In the genomic region with DNA sequence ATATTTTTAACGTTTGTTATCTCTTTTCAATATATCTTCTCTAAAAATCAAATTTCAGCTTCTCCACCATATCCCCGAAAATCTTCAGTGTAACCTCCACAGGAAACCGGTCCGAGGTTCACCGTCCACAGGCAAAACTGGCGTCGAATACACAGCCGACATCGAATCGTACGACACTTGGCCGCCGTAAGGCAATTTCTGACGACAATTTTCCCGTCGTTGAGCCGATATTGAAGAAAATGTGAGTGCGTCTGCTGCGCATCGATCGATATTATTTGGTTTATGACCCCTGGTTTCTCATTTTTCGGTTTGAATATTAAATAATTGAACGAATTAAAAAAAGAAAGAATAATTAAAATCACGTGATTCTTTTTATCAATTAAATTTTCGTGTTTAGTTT, we compare ENCODE assay signal across 6 worm cellular contexts.
TF ChIP-seq lines count a peak whose summit lies in the region.

A gene (plus strand): TSS at position 59 of the 400 bp plus-strand sequence.

TF ChIP-seq in whole organism, L1 larva, 84 proteins besides CTCF, POLR2A, EP300 and RAD21 (continues in another document):
- no peak for TF ChIP-seq aly-2 (tag; optimal IDR thresholded peaks at IDR 0.05; lab: Kevin White, UChicago)
- no peak for TF ChIP-seq hpl-2 (GFP tag; optimal IDR thresholded peaks at IDR 0.05; lab: Kevin White, UChicago)
- peak in 1 of 3 experiments; percentile 48 for TF ChIP-seq dpl-1 (GFP tag; optimal IDR thresholded peaks at IDR 0.05; lab: Kevin White, UChicago)
- TF ChIP-seq unc-86 (tag; optimal IDR thresholded peaks at IDR 0.05; lab: Kevin White, UChicago), result no peak
- TF ChIP-seq lin-39 (tag; optimal IDR thresholded peaks at IDR 0.05; lab: Kevin White, UChicago), result no peak
- no peak for TF ChIP-seq ceh-90 (tag; optimal IDR thresholded peaks at IDR 0.05; lab: Kevin White, UChicago)
- no peak for TF ChIP-seq unc-98 (GFP tag; IDR thresholded peaks at IDR 0.05; lab: Robert Waterston, UW)
- no peak for TF ChIP-seq jun-1 (tag; optimal IDR thresholded peaks at IDR 0.05; lab: Kevin White, UChicago)
- TF ChIP-seq vab-15 (tag; optimal IDR thresholded peaks at IDR 0.05; lab: Kevin White, UChicago), result no peak
- no peak for TF ChIP-seq sox-4 (tag; optimal IDR thresholded peaks at IDR 0.05; lab: Kevin White, UChicago)
- no peak for TF ChIP-seq pax-3 (tag; optimal IDR thresholded peaks at IDR 0.05; lab: Kevin White, UChicago)
- no peak for TF ChIP-seq elt-3 (tag; optimal IDR thresholded peaks at IDR 0.05; lab: Kevin White, UChicago)
- TF ChIP-seq nhr-237 (tag; optimal IDR thresholded peaks at IDR 0.05; lab: Kevin White, UChicago), result no peak
- TF ChIP-seq F16B12.6 (tag; optimal IDR thresholded peaks at IDR 0.05; lab: Kevin White, UChicago), result peak; percentile 80
- no peak for TF ChIP-seq nhr-84 (tag; optimal IDR thresholded peaks at IDR 0.05; lab: Kevin White, UChicago)

TF ChIP-seq in whole organism, L2 larva, 48 proteins besides CTCF, POLR2A, EP300 and RAD21:
- TF ChIP-seq nhr-129 (tag; optimal IDR thresholded peaks at IDR 0.05; lab: Kevin White, UChicago) (peak; percentile 32), fos-1 (tag; optimal IDR thresholded peaks at IDR 0.05; lab: Kevin White, UChicago) (no peak), gmeb-1 (tag; optimal IDR thresholded peaks at IDR 0.05; lab: Kevin White, UChicago) (no peak), zag-1 (tag; optimal IDR thresholded peaks at IDR 0.05; lab: Kevin White, UChicago) (no peak), unc-39 (tag; optimal IDR thresholded peaks at IDR 0.05; lab: Kevin White, UChicago) (no peak), lsy-2 (tag; optimal IDR thresholded peaks at IDR 0.05; lab: Kevin White, UChicago) (peak in 1 of 2 experiments; percentile 34), crh-2 (tag; optimal IDR thresholded peaks at IDR 0.05; lab: Kevin White, UChicago) (no peak), ceh-82 (tag; optimal IDR thresholded peaks at IDR 0.05; lab: Kevin White, UChicago) (no peak), elt-3 (tag; optimal IDR thresholded peaks at IDR 0.05; lab: Kevin White, UChicago) (no peak), C34F6.9 (tag; optimal IDR thresholded peaks at IDR 0.05; lab: Kevin White, UChicago) (peak; percentile 46), unc-62 (GFP tag; optimal IDR thresholded peaks at IDR 0.05; lab: Kevin White, UChicago) (no peak), nhr-77 (tag; optimal IDR thresholded peaks at IDR 0.05; lab: Kevin White, UChicago) (no peak), ztf-11 (tag; optimal IDR thresholded peaks at IDR 0.05; lab: Kevin White, UChicago) (no peak), Y55F3AM.14 (GFP tag; optimal IDR thresholded peaks at IDR 0.05; lab: Kevin White, UChicago) (no peak)
TF ChIP-seq in whole organism, L2 larva: peak in this region for 3.

TF ChIP-seq in whole organism, L3 larva, 47 proteins besides CTCF, POLR2A, EP300 and RAD21 (continues in another document):
- no peak for TF ChIP-seq tbx-2 (tag; optimal IDR thresholded peaks at IDR 0.05; lab: Kevin White, UChicago)
- no peak for TF ChIP-seq elt-3 (tag; optimal IDR thresholded peaks at IDR 0.05; lab: Kevin White, UChicago)
- TF ChIP-seq ZK546.5 (tag; optimal IDR thresholded peaks at IDR 0.05; lab: Kevin White, UChicago), result no peak
- peak; percentile 36 for TF ChIP-seq nfya-1 (tag; optimal IDR thresholded peaks at IDR 0.05; lab: Kevin White, UChicago; ENCODE audit: insufficient read depth)
- TF ChIP-seq unc-39 (tag; optimal IDR thresholded peaks at IDR 0.05; lab: Kevin White, UChicago), result no peak
- TF ChIP-seq fkh-2 (tag; optimal IDR thresholded peaks at IDR 0.05; lab: Kevin White, UChicago), result no peak
- TF ChIP-seq mdl-1 (tag; optimal IDR thresholded peaks at IDR 0.05; lab: Kevin White, UChicago), result no peak
- no peak for TF ChIP-seq nhr-28 (tag; optimal IDR thresholded peaks at IDR 0.05; lab: Kevin White, UChicago)
- no peak for TF ChIP-seq pqm-1 (tag; optimal IDR thresholded peaks at IDR 0.05; lab: Kevin White, UChicago)
- no peak for TF ChIP-seq ztf-4 (tag; optimal IDR thresholded peaks at IDR 0.05; lab: Kevin White, UChicago)
- TF ChIP-seq snpc-4 (tag; optimal IDR thresholded peaks at IDR 0.05; lab: Kevin White, UChicago), result no peak
- no peak for TF ChIP-seq nhr-12 (tag; optimal IDR thresholded peaks at IDR 0.05; lab: Kevin White, UChicago)
- TF ChIP-seq R02D3.7 (tag; optimal IDR thresholded peaks at IDR 0.05; lab: Kevin White, UChicago), result no peak
- no peak for TF ChIP-seq lsy-12 (tag; optimal IDR thresholded peaks at IDR 0.05; lab: Kevin White, UChicago)
- no peak for TF ChIP-seq elt-1 (tag; optimal IDR thresholded peaks at IDR 0.05; lab: Kevin White, UChicago)
- TF ChIP-seq nhr-67 (tag; optimal IDR thresholded peaks at IDR 0.05; lab: Kevin White, UChicago), result no peak

TF ChIP-seq in whole organism, L4 larva, 104 proteins besides CTCF, POLR2A, EP300 and RAD21:
- peak; percentile 22 for TF ChIP-seq aha-1 (tag; lab: Kevin White, UChicago)
- TF ChIP-seq mdl-1 (tag; optimal IDR thresholded peaks at IDR 0.05; lab: Kevin White, UChicago), result no peak
- TF ChIP-seq mes-2 (tag; optimal IDR thresholded peaks at IDR 0.05; lab: Kevin White, UChicago; ENCODE audit: poor library complexity, severe bottlenecking), result peak; percentile 46
- no peak for TF ChIP-seq F10B5.3 (tag; optimal IDR thresholded peaks at IDR 0.05; lab: Kevin White, UChicago)
- peak; percentile 1 for TF ChIP-seq lin-13 (GFP tag; optimal IDR thresholded peaks at IDR 0.05; lab: Kevin White, UChicago)
- TF ChIP-seq unc-62 (GFP tag; optimal IDR thresholded peaks at IDR 0.05 in 1 of 2; lab: Kevin White, UChicago), result peak in 1 of 2 experiments; percentile 75
- no peak for TF ChIP-seq unc-62 (tag; optimal IDR thresholded peaks at IDR 0.05; lab: Kevin White, UChicago)
- TF ChIP-seq hlh-30 (tag; optimal IDR thresholded peaks at IDR 0.05; lab: Kevin White, UChicago; ENCODE audit: insufficient read depth), result peak; percentile 66
- TF ChIP-seq nhr-6 (tag; optimal IDR thresholded peaks at IDR 0.05; lab: Kevin White, UChicago), result peak; percentile 23
- peak in 1 of 2 experiments; percentile 34 for TF ChIP-seq lsy-2 (tag; optimal IDR thresholded peaks at IDR 0.05; lab: Kevin White, UChicago)

TF ChIP-seq in whole organism, late embryonic, 69 proteins besides CTCF, POLR2A, EP300 and RAD21:
- peak; percentile 8 for TF ChIP-seq hlh-30 (tag; optimal IDR thresholded peaks at IDR 0.05; lab: Kevin White, UChicago; ENCODE audit: insufficient read depth)
- no peak for TF ChIP-seq npax-4 (tag; optimal IDR thresholded peaks at IDR 0.05; lab: Kevin White, UChicago)
- peak; percentile 43 for TF ChIP-seq ceh-48 (tag; optimal IDR thresholded peaks at IDR 0.05; lab: Kevin White, UChicago)
- peak; percentile 36 for TF ChIP-seq nfya-1 (tag; optimal IDR thresholded peaks at IDR 0.05; lab: Kevin White, UChicago)

TF ChIP-seq in whole organism, mixed stage, embryonic, 35 proteins besides CTCF, POLR2A, EP300 and RAD21:
- no peak for TF ChIP-seq nhr-237 (tag; optimal IDR thresholded peaks at IDR 0.05; lab: Kevin White, UChicago)
- no peak for TF ChIP-seq sem-2 (GFP tag; optimal IDR thresholded peaks at IDR 0.05; lab: Kevin White, UChicago)
- TF ChIP-seq nhr-28 (tag; optimal IDR thresholded peaks at IDR 0.05; lab: Kevin White, UChicago), result no peak
- TF ChIP-seq unc-62 (GFP tag; optimal IDR thresholded peaks at IDR 0.05; lab: Kevin White, UChicago), result no peak
- TF ChIP-seq mls-2 (tag; optimal IDR thresholded peaks at IDR 0.05; lab: Kevin White, UChicago), result no peak
- TF ChIP-seq nhr-76 (tag; optimal IDR thresholded peaks at IDR 0.05; lab: Kevin White, UChicago), result no peak
- no peak for TF ChIP-seq unc-120 (tag; optimal IDR thresholded peaks at IDR 0.05; lab: Kevin White, UChicago; ENCODE audit: poor library complexity, severe bottlenecking)
- TF ChIP-seq bed-3 (GFP tag; optimal IDR thresholded peaks at IDR 0.05; lab: Kevin White, UChicago), result no peak
- TF ChIP-seq ceh-83 (GFP tag; optimal IDR thresholded peaks at IDR 0.05; lab: Kevin White, UChicago), result no peak
- no peak for TF ChIP-seq elt-3 (tag; optimal IDR thresholded peaks at IDR 0.05; lab: Kevin White, UChicago)
- TF ChIP-seq ceh-39 (tag; optimal IDR thresholded peaks at IDR 0.05; lab: Kevin White, UChicago), result peak; percentile 49
- TF ChIP-seq ceh-43 (GFP tag; optimal IDR thresholded peaks at IDR 0.05; lab: Kevin White, UChicago), result no peak
- no peak for TF ChIP-seq flh-1 (GFP tag; optimal IDR thresholded peaks at IDR 0.05; lab: Kevin White, UChicago)
- TF ChIP-seq lin-32 (GFP tag; optimal IDR thresholded peaks at IDR 0.05; lab: Kevin White, UChicago), result no peak
- peak; percentile 15 for TF ChIP-seq ces-1 (GFP tag; optimal IDR thresholded peaks at IDR 0.05; lab: Kevin White, UChicago)
- TF ChIP-seq pha-4 (tag; optimal IDR thresholded peaks at IDR 0.05; lab: Kevin White, UChicago), result peak; percentile 7
- no peak for TF ChIP-seq elt-1 (tag; optimal IDR thresholded peaks at IDR 0.05; lab: Kevin White, UChicago; ENCODE audit: borderline replicate concordance, insufficient read depth)
- no peak for TF ChIP-seq zip-8 (tag; optimal IDR thresholded peaks at IDR 0.05; lab: Kevin White, UChicago)
- no peak for TF ChIP-seq hlh-1 (tag; optimal IDR thresholded peaks at IDR 0.05; lab: Kevin White, UChicago)
- no peak for TF ChIP-seq ztf-11 (tag; optimal IDR thresholded peaks at IDR 0.05; lab: Kevin White, UChicago)
- no peak for TF ChIP-seq nhr-12 (tag; optimal IDR thresholded peaks at IDR 0.05; lab: Kevin White, UChicago)
- no peak for TF ChIP-seq snpc-4 (tag; optimal IDR thresholded peaks at IDR 0.05; lab: Kevin White, UChicago)
- no peak for TF ChIP-seq nhr-2 (tag; optimal IDR thresholded peaks at IDR 0.05; lab: Kevin White, UChicago)
- TF ChIP-seq mep-1 (tag; optimal IDR thresholded peaks at IDR 0.05; lab: Kevin White, UChicago), result peak; percentile 44
- no peak for TF ChIP-seq blmp-1 (tag; optimal IDR thresholded peaks at IDR 0.05; lab: Kevin White, UChicago)
- no peak for TF ChIP-seq sptf-1 (tag; optimal IDR thresholded peaks at IDR 0.05; lab: Kevin White, UChicago)
- TF ChIP-seq unc-39 (tag; optimal IDR thresholded peaks at IDR 0.05; lab: Kevin White, UChicago), result no peak
TF ChIP-seq in whole organism, mixed stage, embryonic: peak in this region for 4.
